Comparison of ENCODE assay signal across 5 worm cellular contexts in genomic region chrII:8559188-8559587, ce11.
TF ChIP-seq lines count a peak whose summit lies in the region.

No protein-coding gene starts in this region.

TF ChIP-seq in whole organism, L1 larva, 84 proteins besides CTCF, POLR2A, EP300 and RAD21 (continues in another document):
- no peak for TF ChIP-seq ets-5 (GFP tag; IDR thresholded peaks at IDR 0.05; lab: Robert Waterston, UW)
- no peak for TF ChIP-seq tlp-1 (tag; optimal IDR thresholded peaks at IDR 0.05; lab: Kevin White, UChicago)
- TF ChIP-seq C34B4.2 (tag; optimal IDR thresholded peaks at IDR 0.05; lab: Kevin White, UChicago): no peak
- TF ChIP-seq jun-1 (tag; optimal IDR thresholded peaks at IDR 0.05; lab: Kevin White, UChicago): no peak
- peak; percentile 98 for TF ChIP-seq fkh-10 (GFP tag; optimal IDR thresholded peaks at IDR 0.05; lab: Kevin White, UChicago)
- TF ChIP-seq ces-1 (GFP tag; optimal IDR thresholded peaks at IDR 0.05; lab: Kevin White, UChicago): peak; percentile 43
- no peak for TF ChIP-seq unc-130 (tag; optimal IDR thresholded peaks at IDR 0.05; lab: Kevin White, UChicago)
- TF ChIP-seq ceh-8 (GFP tag; optimal IDR thresholded peaks at IDR 0.05; lab: Kevin White, UChicago): no peak
- no peak for TF ChIP-seq pag-3 (tag; optimal IDR thresholded peaks at IDR 0.05; lab: Kevin White, UChicago; ENCODE audit: borderline replicate concordance, insufficient read depth)
- TF ChIP-seq swsn-7 (tag; optimal IDR thresholded peaks at IDR 0.05; lab: Kevin White, UChicago): peak; percentile 12
- no peak for TF ChIP-seq nhr-90 (tag; optimal IDR thresholded peaks at IDR 0.05; lab: Kevin White, UChicago; ENCODE audit: poor library complexity)
- no peak for TF ChIP-seq fkh-4 (tag; optimal IDR thresholded peaks at IDR 0.05; lab: Kevin White, UChicago; ENCODE audit: borderline replicate concordance)
- no peak for TF ChIP-seq lir-3 (tag; optimal IDR thresholded peaks at IDR 0.05; lab: Kevin White, UChicago; ENCODE audit: poor library complexity)
- TF ChIP-seq nhr-237 (tag; optimal IDR thresholded peaks at IDR 0.05; lab: Kevin White, UChicago): no peak
- no peak for TF ChIP-seq pax-3 (tag; optimal IDR thresholded peaks at IDR 0.05; lab: Kevin White, UChicago)
- TF ChIP-seq fos-1 (tag; optimal IDR thresholded peaks at IDR 0.05; lab: Kevin White, UChicago): no peak
- no peak for TF ChIP-seq ceh-82 (tag; optimal IDR thresholded peaks at IDR 0.05; lab: Kevin White, UChicago)
- TF ChIP-seq lin-15B (tag; optimal IDR thresholded peaks at IDR 0.05; lab: Kevin White, UChicago): no peak

TF ChIP-seq in whole organism, L3 larva, 47 proteins besides CTCF, POLR2A, EP300 and RAD21 (continues in another document):
- TF ChIP-seq pha-4 (tag; optimal IDR thresholded peaks at IDR 0.05; lab: Kevin White, UChicago) (no peak), fkh-2 (tag; optimal IDR thresholded peaks at IDR 0.05; lab: Kevin White, UChicago) (no peak), eor-1 (tag; optimal IDR thresholded peaks at IDR 0.05; lab: Kevin White, UChicago) (no peak), nhr-28 (tag; optimal IDR thresholded peaks at IDR 0.05; lab: Kevin White, UChicago) (no peak), ceh-82 (tag; optimal IDR thresholded peaks at IDR 0.05; lab: Kevin White, UChicago) (no peak), fkh-10 (GFP tag; optimal IDR thresholded peaks at IDR 0.05; lab: Kevin White, UChicago) (peak; percentile 98), mdl-1 (tag; optimal IDR thresholded peaks at IDR 0.05; lab: Kevin White, UChicago) (no peak), lin-39 (tag; optimal IDR thresholded peaks at IDR 0.05; lab: Kevin White, UChicago) (no peak), ceh-16 (tag; optimal IDR thresholded peaks at IDR 0.05; lab: Kevin White, UChicago) (no peak), ztf-4 (tag; optimal IDR thresholded peaks at IDR 0.05; lab: Kevin White, UChicago) (no peak), nfya-1 (tag; optimal IDR thresholded peaks at IDR 0.05; lab: Kevin White, UChicago; ENCODE audit: insufficient read depth) (peak; percentile 1), snpc-4 (tag; optimal IDR thresholded peaks at IDR 0.05; lab: Kevin White, UChicago) (no peak), elt-1 (tag; optimal IDR thresholded peaks at IDR 0.05; lab: Kevin White, UChicago) (no peak), jun-1 (tag; optimal IDR thresholded peaks at IDR 0.05; lab: Kevin White, UChicago) (peak; percentile 17), pqm-1 (tag; optimal IDR thresholded peaks at IDR 0.05; lab: Kevin White, UChicago) (no peak), ztf-11 (tag; optimal IDR thresholded peaks at IDR 0.05; lab: Kevin White, UChicago) (no peak), ama-1 (optimal IDR thresholded peaks at IDR 0.05; lab: Kevin White, UChicago) (no peak), nhr-76 (tag; optimal IDR thresholded peaks at IDR 0.05; lab: Kevin White, UChicago) (no peak), ZK546.5 (tag; optimal IDR thresholded peaks at IDR 0.05; lab: Kevin White, UChicago) (no peak), nhr-23 (tag; optimal IDR thresholded peaks at IDR 0.05; lab: Kevin White, UChicago) (peak; percentile 29)

TF ChIP-seq in whole organism, L4 larva, 104 proteins besides CTCF, POLR2A, EP300 and RAD21:
- TF ChIP-seq ama-1 (optimal IDR thresholded peaks at IDR 0.05; lab: Kevin White, UChicago) (peak; percentile 31), fkh-10 (GFP tag; optimal IDR thresholded peaks at IDR 0.05; lab: Kevin White, UChicago) (peak; percentile 99), gei-8 (GFP tag; optimal IDR thresholded peaks at IDR 0.05; lab: Kevin White, UChicago) (no peak), dpl-1 (GFP tag; optimal IDR thresholded peaks at IDR 0.05; lab: Kevin White, UChicago) (no peak), lsy-2 (tag; optimal IDR thresholded peaks at IDR 0.05; lab: Kevin White, UChicago) (peak in 1 of 2 experiments; percentile 34), ces-1 (GFP tag; optimal IDR thresholded peaks at IDR 0.05; lab: Kevin White, UChicago) (peak; percentile 82)

TF ChIP-seq in whole organism, late embryonic, 69 proteins besides CTCF, POLR2A, EP300 and RAD21:
- TF ChIP-seq pat-9 (tag; optimal IDR thresholded peaks at IDR 0.05; lab: Kevin White, UChicago) (no peak), unc-42 (tag; optimal IDR thresholded peaks at IDR 0.05; lab: Kevin White, UChicago) (peak; percentile 97), fkh-10 (GFP tag; optimal IDR thresholded peaks at IDR 0.05; lab: Kevin White, UChicago) (peak; percentile 14)

TF ChIP-seq in whole organism, mixed stage, embryonic, 35 proteins besides CTCF, POLR2A, EP300 and RAD21:
- TF ChIP-seq ces-1 (GFP tag; optimal IDR thresholded peaks at IDR 0.05; lab: Kevin White, UChicago) (peak; percentile 96), nhr-2 (tag; optimal IDR thresholded peaks at IDR 0.05; lab: Kevin White, UChicago) (no peak), elt-1 (tag; optimal IDR thresholded peaks at IDR 0.05; lab: Kevin White, UChicago; ENCODE audit: borderline replicate concordance, insufficient read depth) (no peak), lsy-2 (tag; optimal IDR thresholded peaks at IDR 0.05; lab: Kevin White, UChicago) (no peak)

Comparison
In these comparisons a context has a peak if more than half of its experiments do, and no peak if none do; other contexts are left out.
1. Of the 29 proteins assayed by ChIP-seq in both whole organism, L4 larva and whole organism, L1 larva: peak only in whole organism, L4 larva: ama-1; only in whole organism, L1 larva: none; in both: ces-1 and fkh-10; in neither: 25; mixed calls (peak in some experiments, not most) for 1.